Worm (Caenorhabditis elegans): ENCODE measurements around the gene ZK809.8.

DNA sequence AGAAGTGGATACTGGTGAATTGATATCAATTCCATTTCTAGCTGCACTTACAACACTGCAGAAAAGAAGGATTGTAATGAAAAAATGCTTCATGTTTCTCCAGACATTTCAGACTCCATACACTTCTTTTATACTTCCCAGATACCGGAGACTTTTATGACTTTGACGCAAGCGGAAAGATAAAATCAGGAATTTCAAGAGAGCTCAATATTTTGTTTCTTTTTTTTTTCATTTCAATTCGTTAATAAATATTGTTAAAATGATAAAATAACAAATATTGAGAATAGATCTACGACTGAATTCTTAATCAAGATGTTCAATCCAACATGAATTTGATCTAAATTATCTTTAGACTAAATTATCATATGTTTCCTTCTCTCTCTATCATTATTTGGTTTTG, 23.4 kb downstream of the ZK809.8 start, which contains the start of gene lys-5:
- TF ChIP-seq hnd-1 (tag; optimal IDR thresholded peaks at IDR 0.05), result no peak
- no peak for TF ChIP-seq pes-1 (GFP tag; IDR thresholded peaks at IDR 0.05)
- TF ChIP-seq flt-1 (GFP tag; IDR thresholded peaks at IDR 0.05), result no peak
- no peak for TF ChIP-seq tbx-37 (GFP tag; conservative IDR thresholded peaks at IDR 0.05)
- no peak for TF ChIP-seq B0310.2 (tag; optimal IDR thresholded peaks at IDR 0.05)
- no peak for TF ChIP-seq hmg-4 (GFP tag; optimal IDR thresholded peaks at IDR 0.05)
- no peak for TF ChIP-seq ets-7 (tag; optimal IDR thresholded peaks at IDR 0.05)
- no peak for TF ChIP-seq tra-4 (tag; optimal IDR thresholded peaks at IDR 0.05)
- TF ChIP-seq ama-1 (optimal IDR thresholded peaks at IDR 0.05), result no peak
- TF ChIP-seq aly-1 (tag; optimal IDR thresholded peaks at IDR 0.05), result no peak
- TF ChIP-seq ceh-13 (GFP tag; optimal IDR thresholded peaks at IDR 0.05), result no peak
- TF ChIP-seq tbx-11 (GFP tag; IDR thresholded peaks at IDR 0.05), result no peak
- TF ChIP-seq scrt-1 (GFP tag; IDR thresholded peaks at IDR 0.05), result no peak
- TF ChIP-seq ceh-36 (tag; optimal IDR thresholded peaks at IDR 0.05), result no peak

Data from whole organism, early embryonic.